Worm (Caenorhabditis elegans) whole organism, early embryonic: ENCODE measurements around the gene grd-5.

Source experiments
- ama-1 ChIP-seq: fragments of 150-350 bp; optimal IDR thresholded peaks from 2 replicates; lab custom pipeline; 2014
- flt-1 ChIP-seq: fragments of 200-800 bp; sonication (Bioruptor generic); IDR thresholded peaks from 2 replicates; pipeline ENCODE4 v1.3.6; 2022; ENCODE audit warnings: missing genetic modification characterization, missing compliant biosample characterization
- hmg-4 ChIP-seq: fragments of 200-800 bp; sonication (Bioruptor generic); optimal IDR thresholded peaks from 2 replicates; lab custom pipeline; 2018; ENCODE audit warnings: mild to moderate bottlenecking, missing genetic modification characterization, missing compliant biosample characterization

ce11 chrV:8658577-8659362 is 39.9 kb downstream of the grd-5 start:
- TF ChIP-seq flt-1, result no peak
- TF ChIP-seq ama-1 (lab: Kevin White, UChicago), result no peak
- no peak for TF ChIP-seq hmg-4 (GFP tag; lab: Kevin White, UChicago)
